Worm (Caenorhabditis elegans): ENCODE data around the gene max-1.

DNA sequence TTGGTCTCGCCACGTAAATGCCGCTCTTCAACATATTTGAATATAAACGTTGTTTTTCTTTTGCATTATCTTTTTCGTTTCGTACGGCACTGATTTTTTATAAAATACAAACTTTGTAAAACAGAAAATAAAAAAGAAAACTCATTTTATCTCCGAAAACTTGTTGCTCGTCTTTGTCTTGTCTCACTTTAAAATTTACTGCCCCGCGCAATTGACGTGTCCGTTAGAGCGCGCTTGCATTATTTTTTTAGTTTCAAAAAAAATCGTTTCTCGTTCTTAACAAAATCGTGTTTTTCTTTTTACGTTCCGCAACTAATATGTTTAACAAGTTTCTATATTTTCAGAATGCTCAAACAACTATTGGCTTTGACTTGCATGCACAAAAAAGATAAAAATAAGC is 32.6 kb upstream of the max-1 start, which contains the start of gene noca-1:
- TF ChIP-seq ztf-11 (tag; optimal IDR thresholded peaks at IDR 0.05), result no peak
- TF ChIP-seq unc-39 (tag; optimal IDR thresholded peaks at IDR 0.05), result no peak
- no peak for TF ChIP-seq skn-1 (tag; optimal IDR thresholded peaks at IDR 0.05)
- TF ChIP-seq unc-62 (GFP tag; optimal IDR thresholded peaks at IDR 0.05 in 1 of 2), result no peak
- no peak for TF ChIP-seq unc-62 (tag; optimal IDR thresholded peaks at IDR 0.05)
- TF ChIP-seq zag-1 (tag; optimal IDR thresholded peaks at IDR 0.05), result no peak
- no peak for TF ChIP-seq dve-1 (tag; optimal IDR thresholded peaks at IDR 0.05; ENCODE audit: insufficient read depth)
- no peak for TF ChIP-seq cey-2 (tag; optimal IDR thresholded peaks at IDR 0.05; ENCODE audit: borderline replicate concordance, insufficient read depth)
- TF ChIP-seq nhr-77 (tag; optimal IDR thresholded peaks at IDR 0.05), result no peak
- no peak for TF ChIP-seq duxl-1 (tag; optimal IDR thresholded peaks at IDR 0.05; ENCODE audit: poor library complexity)
- TF ChIP-seq gei-8 (GFP tag; optimal IDR thresholded peaks at IDR 0.05), result no peak
- no peak for TF ChIP-seq dmd-9 (GFP tag; IDR thresholded peaks at IDR 0.05)
- no peak for TF ChIP-seq madf-5 (GFP tag; IDR thresholded peaks at IDR 0.05)
- TF ChIP-seq R02D3.7 (tag; optimal IDR thresholded peaks at IDR 0.05), result no peak
- no peak for TF ChIP-seq nhr-102 (tag; optimal IDR thresholded peaks at IDR 0.05)
